Worm (Caenorhabditis elegans): Measurements from ENCODE around the gene sqv-7.
A peak's percentile ranks its signal among the peaks of the same experiment; 100 is the strongest.

DNA sequence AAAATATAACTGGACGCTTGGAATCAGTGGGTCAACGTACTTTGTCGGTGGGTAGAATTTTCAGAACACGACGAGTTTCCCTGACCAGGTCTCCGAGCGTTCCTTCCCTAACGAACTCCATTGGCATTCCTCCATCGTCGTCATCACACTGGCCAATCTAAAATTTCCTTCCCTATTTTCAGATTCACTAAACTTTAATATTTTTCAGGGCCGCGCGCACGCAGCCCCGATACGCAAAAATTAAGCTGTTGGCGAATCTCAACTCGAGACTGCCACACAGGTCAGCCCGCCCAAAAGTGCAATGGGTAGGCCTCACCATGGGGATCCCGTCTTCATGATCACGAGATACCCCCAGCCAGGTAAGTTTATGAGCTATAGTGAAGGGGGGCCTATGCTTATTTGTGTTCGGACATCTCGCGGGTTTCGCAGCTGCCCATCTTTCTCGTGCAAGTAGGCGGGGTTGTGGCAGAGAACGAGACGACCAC is 44.3 kb downstream of the sqv-7 start:
- TF ChIP-seq zag-1 (tag; optimal IDR thresholded peaks at IDR 0.05): no peak
- TF ChIP-seq unc-130 (GFP tag; optimal IDR thresholded peaks at IDR 0.05): peak; percentile 66
- TF ChIP-seq R02D3.7 (tag; optimal IDR thresholded peaks at IDR 0.05): no peak
- peak; percentile 91 for TF ChIP-seq hlh-30 (tag; optimal IDR thresholded peaks at IDR 0.05; ENCODE audit: insufficient read depth)
- no peak for TF ChIP-seq nhr-10 (tag; optimal IDR thresholded peaks at IDR 0.05)
- peak; percentile 83 for TF ChIP-seq nhr-25 (tag; optimal IDR thresholded peaks at IDR 0.05; ENCODE audit: borderline replicate concordance, insufficient read depth)
- TF ChIP-seq mxl-3 (GFP tag; optimal IDR thresholded peaks at IDR 0.05): peak; percentile 42
- TF ChIP-seq ZK546.5 (tag; optimal IDR thresholded peaks at IDR 0.05): no peak
- 0 out of 2 replicates have a peak, but pooled peaks have one; percentile 70 for TF ChIP-seq D1046.2 (GFP tag; IDR thresholded peaks at IDR 0.05)
- no peak for TF ChIP-seq ces-1 (GFP tag; optimal IDR thresholded peaks at IDR 0.05)
- no peak for TF ChIP-seq nhr-77 (tag; optimal IDR thresholded peaks at IDR 0.05)
- TF ChIP-seq mxl-2 (GFP tag; conservative IDR thresholded peaks at IDR 0.05): 0 out of 2 replicates have a peak, but pooled peaks have one; percentile 34
- TF ChIP-seq zip-2 (tag; optimal IDR thresholded peaks at IDR 0.05): peak; percentile 11
- TF ChIP-seq pqm-1 (tag; optimal IDR thresholded peaks at IDR 0.05): no peak

Data from whole organism, L4 larva.